Fruit fly (Drosophila melanogaster): ENCODE measurements around the gene CG3552.

Gene CG3552

dm6 chr3L:9446731-9447238, 9.3 kb upstream of the CG3552 start, which contains the start of gene CG3529 (continued):
- TF ChIP-seq Ets65A (GFP tag) (peak; percentile 62), Gsc (GFP tag; IDR thresholded peaks at IDR 0.05) (no peak), Nf-YC (tag; optimal IDR thresholded peaks at IDR 0.05) (peak; percentile 31), HLHmδ (GFP tag; optimal IDR thresholded peaks at IDR 0.05) (no peak), CG6689 (GFP tag; IDR thresholded peaks at IDR 0.05) (no peak; the same call in 1 of the 2 replicates), pho (GFP tag; optimal IDR thresholded peaks at IDR 0.05) (no peak), CG10274 (GFP tag; optimal IDR thresholded peaks at IDR 0.05) (no peak), Dp (GFP tag; optimal IDR thresholded peaks at IDR 0.05) (peak; percentile 20), CG6175 (GFP tag; IDR thresholded peaks at IDR 0.05) (no peak), Usf (GFP tag; optimal IDR thresholded peaks at IDR 0.05) (no peak), cad (GFP tag; optimal IDR thresholded peaks at IDR 0.05) (no peak), caup (GFP tag; optimal IDR thresholded peaks at IDR 0.05; ENCODE audit: severe bottlenecking) (peak; percentile 53), CG11695 (GFP tag; IDR thresholded peaks at IDR 0.05) (no peak), Doc3 (GFP tag; IDR thresholded peaks at IDR 0.05; ENCODE audit: partially characterized antibody) (no peak), CG6683 (GFP tag; optimal IDR thresholded peaks at IDR 0.05) (no peak), abd-A (tag; optimal IDR thresholded peaks at IDR 0.05) (no peak), Hr51 (GFP tag; optimal IDR thresholded peaks at IDR 0.05) (peak in 1 of 2 experiments; percentile 17), CG2889 (GFP tag; IDR thresholded peaks at IDR 0.05) (no peak), CG9797 (GFP tag; optimal IDR thresholded peaks at IDR 0.05) (peak; percentile 80), CG3065 (GFP tag; optimal IDR thresholded peaks at IDR 0.05) (no peak), da (GFP tag; optimal IDR thresholded peaks at IDR 0.05) (peak; percentile 15), H2.0 (GFP tag; IDR thresholded peaks at IDR 0.05) (peak; percentile 27; the same call in 1 of the 2 replicates), Taf1 (GFP tag; IDR thresholded peaks at IDR 0.05) (no peak), pan (optimal IDR thresholded peaks at IDR 0.05) (no peak), pan (GFP tag; optimal IDR thresholded peaks at IDR 0.05 in 1 of 2, IDR thresholded peaks at IDR 0.05 in 1 of 2) (no peak), PHDP (tag; optimal IDR thresholded peaks at IDR 0.05) (no peak), usp (GFP tag; optimal IDR thresholded peaks at IDR 0.05) (no peak), NFAT (GFP tag; IDR thresholded peaks at IDR 0.05) (no peak), Tbp (GFP tag; optimal IDR thresholded peaks at IDR 0.05) (no peak), CG6854 (GFP tag; optimal IDR thresholded peaks at IDR 0.05) (peak; percentile 17), shn (GFP tag; optimal IDR thresholded peaks at IDR 0.05) (no peak), Rx (GFP tag; IDR thresholded peaks at IDR 0.05) (no peak), CG10366 (GFP tag; IDR thresholded peaks at IDR 0.05) (no peak), org-1 (GFP tag; optimal IDR thresholded peaks at IDR 0.05) (no peak), CG5953 (GFP tag; IDR thresholded peaks at IDR 0.05) (no peak), CG15514 (GFP tag; optimal IDR thresholded peaks at IDR 0.05) (peak; percentile 73), kah (GFP tag; optimal IDR thresholded peaks at IDR 0.05) (peak; percentile 44), CG9727 (GFP tag; optimal IDR thresholded peaks at IDR 0.05) (peak; percentile 40), zen2 (GFP tag; IDR thresholded peaks at IDR 0.05; ENCODE audit: partially characterized antibody) (no peak), CG11504 (tag; optimal IDR thresholded peaks at IDR 0.05) (peak; percentile 45), Med (GFP tag) (peak; percentile 81), CG6254 (GFP tag; optimal IDR thresholded peaks at IDR 0.05) (no peak), bigmax (GFP tag; optimal IDR thresholded peaks at IDR 0.05) (peak; percentile 1), chn (GFP tag; optimal IDR thresholded peaks at IDR 0.05) (peak; percentile 79), CG11085 (GFP tag; IDR thresholded peaks at IDR 0.05) (no peak), ftz-f1 (GFP tag; optimal IDR thresholded peaks at IDR 0.05) (no peak), Ravus (GFP tag; IDR thresholded peaks at IDR 0.05) (no peak), CG10654 (GFP tag; optimal IDR thresholded peaks at IDR 0.05) (no peak), CG30020 (tag; optimal IDR thresholded peaks at IDR 0.05) (peak; percentile 31), tx (GFP tag; optimal IDR thresholded peaks at IDR 0.05) (no peak), CG1024 (GFP tag; IDR thresholded peaks at IDR 0.05) (no peak), GATAe (GFP tag; conservative IDR thresholded peaks at IDR 0.05) (no peak)

Measured in whole organism, embryonic.